Worm (Caenorhabditis elegans): Measurements from ENCODE around the gene egrh-3.

The egrh-3 gene

DNA sequence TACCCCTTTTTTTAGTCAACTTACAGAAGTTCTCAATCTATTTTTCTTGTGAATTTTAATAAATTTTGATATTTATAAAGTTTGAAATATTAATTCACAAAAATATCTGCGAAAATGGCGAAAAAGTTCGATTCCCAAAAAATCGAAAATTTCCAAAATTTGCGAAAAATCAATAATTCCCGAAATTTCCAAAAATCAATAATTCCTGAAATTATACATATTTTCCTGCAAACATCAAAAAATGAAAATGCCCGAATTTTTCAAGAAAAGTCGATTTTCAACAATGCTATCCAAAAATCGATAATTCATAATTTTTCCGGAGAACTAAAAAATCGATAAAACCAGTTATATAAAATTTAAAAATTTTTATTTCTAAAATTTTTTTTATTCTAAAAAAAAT lies 38.5 kb downstream of the egrh-3 start:
- TF ChIP-seq him-1 (tag; optimal IDR thresholded peaks at IDR 0.05) (peak; percentile 17), hlh-12 (tag; optimal IDR thresholded peaks at IDR 0.05) (no peak)

DNA sequence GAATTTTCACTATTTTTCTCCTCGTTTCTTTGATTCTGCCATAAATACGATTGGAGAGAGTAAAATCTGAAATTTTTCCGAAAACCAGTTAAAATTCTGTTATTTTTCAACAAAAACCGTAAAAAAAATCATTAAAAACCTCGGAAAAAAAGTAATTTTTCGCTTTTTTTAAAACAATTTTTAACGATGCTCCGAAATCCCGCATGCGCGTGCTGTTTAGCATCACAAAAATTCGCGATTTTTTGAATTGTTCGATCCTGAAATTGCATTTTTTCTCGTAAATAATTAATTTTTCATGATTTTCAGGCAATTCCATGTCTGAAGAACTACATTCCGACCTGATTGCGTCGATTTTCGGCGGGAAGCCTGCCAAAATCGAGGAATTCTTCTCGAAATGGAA lies 45.9 kb downstream of the egrh-3 start, which contains the start of gene ric-8:
Gene ric-8 (plus strand): TSS at position 301 of the 400 bp plus-strand sequence.
- 0 out of 2 replicates have a peak, but pooled peaks have one; percentile 23 for TF ChIP-seq attf-3 (GFP tag; conservative IDR thresholded peaks at IDR 0.05)
- no peak for TF ChIP-seq nfya-2 (GFP tag; IDR thresholded peaks at IDR 0.05)
- no peak for TF ChIP-seq dpl-1 (GFP tag; optimal IDR thresholded peaks at IDR 0.05)
- TF ChIP-seq F37B4.10 (GFP tag; IDR thresholded peaks at IDR 0.05): no peak

DNA sequence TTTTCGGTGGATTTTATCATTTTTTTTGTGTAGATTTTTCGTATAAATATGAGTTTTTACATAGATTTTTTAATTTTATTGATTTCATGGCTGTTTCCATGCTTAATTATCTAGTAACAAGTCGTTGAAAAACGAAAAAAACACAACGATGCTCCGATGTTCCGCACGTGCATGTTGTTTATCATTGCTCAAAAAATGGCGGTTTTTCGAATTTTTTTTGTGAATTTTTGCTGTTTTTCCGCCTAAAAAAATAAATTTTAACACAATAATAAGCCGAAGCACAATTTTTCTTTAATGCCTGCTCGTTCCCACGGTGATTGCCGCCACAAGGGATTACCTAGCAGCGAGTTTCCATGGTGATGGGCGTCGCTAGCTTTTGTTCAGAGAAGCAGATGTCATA lies 46.5 kb downstream of the egrh-3 start:
- TF ChIP-seq hlh-26 (GFP tag; conservative IDR thresholded peaks at IDR 0.05) (no peak), lin-40 (tag; optimal IDR thresholded peaks at IDR 0.05) (no peak), mxl-1 (tag; optimal IDR thresholded peaks at IDR 0.05) (no peak), madf-6 (GFP tag; IDR thresholded peaks at IDR 0.05) (peak; percentile 43; the same call in 1 of the 2 replicates), attf-3 (GFP tag; conservative IDR thresholded peaks at IDR 0.05) (peak; percentile 77), nfyb-1 (GFP tag; IDR thresholded peaks at IDR 0.05) (no peak), zfh-2 (GFP tag; conservative IDR thresholded peaks at IDR 0.05) (no peak), hlh-12 (tag; optimal IDR thresholded peaks at IDR 0.05) (no peak), him-1 (tag; optimal IDR thresholded peaks at IDR 0.05) (no peak), lag-1 (GFP tag; IDR thresholded peaks at IDR 0.05) (no peak), tbp1 (GFP tag; optimal IDR thresholded peaks at IDR 0.05) (no peak), dpff-1 (tag; optimal IDR thresholded peaks at IDR 0.05) (no peak), repo-1 (tag; optimal IDR thresholded peaks at IDR 0.05) (no peak), ekl-4 (GFP tag; IDR thresholded peaks at IDR 0.05) (no peak), F39B2.1 (GFP tag; IDR thresholded peaks at IDR 0.05) (no peak), lin-54 (GFP tag; optimal IDR thresholded peaks at IDR 0.05) (peak; percentile 41)

DNA sequence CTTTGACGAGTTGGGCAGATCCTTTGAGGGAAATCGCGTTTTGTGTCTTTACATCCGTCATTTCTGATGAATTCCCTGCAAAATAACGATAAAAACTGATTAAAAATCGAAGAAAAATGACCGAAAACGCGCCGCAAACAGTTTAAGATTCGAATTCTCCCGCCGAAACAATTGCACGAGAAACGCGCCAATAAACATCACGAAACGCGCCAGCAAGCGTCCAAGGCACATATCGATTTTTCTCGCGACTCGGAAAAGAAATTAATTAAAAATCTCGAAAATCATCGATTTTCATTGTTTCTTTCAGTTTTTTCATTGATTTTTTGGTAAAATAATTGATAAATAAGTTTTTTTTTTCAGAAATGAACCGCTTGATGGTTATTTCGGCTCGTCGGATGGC lies 47.6 kb downstream of the egrh-3 start, which contains the start of the genes mdf-2 and nduv-3:
Gene mdf-2 (minus strand): TSS at position 176 of the 400 bp plus-strand sequence.
Gene nduv-3 (plus strand): TSS at position 361 of the 400 bp plus-strand sequence.
- TF ChIP-seq egl-44 (GFP tag; IDR thresholded peaks at IDR 0.05) (0 out of 2 replicates have a peak, but pooled peaks have one; percentile 36), ekl-4 (GFP tag; IDR thresholded peaks at IDR 0.05) (peak; percentile 52; the same call in 1 of the 2 replicates), let-526 (GFP tag; IDR thresholded peaks at IDR 0.05) (no peak), hlh-12 (tag; optimal IDR thresholded peaks at IDR 0.05) (no peak), lsy-27 (tag; optimal IDR thresholded peaks at IDR 0.05; ENCODE audit: borderline replicate concordance, insufficient read depth) (no peak), chd-7 (tag; optimal IDR thresholded peaks at IDR 0.05) (no peak), him-1 (tag; optimal IDR thresholded peaks at IDR 0.05) (no peak), T26A5.8 (tag; optimal IDR thresholded peaks at IDR 0.05) (no peak), nhr-120 (GFP tag; IDR thresholded peaks at IDR 0.05) (no peak), ceh-91 (GFP tag; IDR thresholded peaks at IDR 0.05) (peak; percentile 75; the same call in 1 of the 2 replicates), zim-3 (tag; optimal IDR thresholded peaks at IDR 0.05) (no peak), unc-130 (GFP tag; optimal IDR thresholded peaks at IDR 0.05) (no peak), ccch-3 (GFP tag; optimal IDR thresholded peaks at IDR 0.05) (no peak), tlf-1 (GFP tag; optimal IDR thresholded peaks at IDR 0.05) (peak; percentile 43), ceh-58 (GFP tag; IDR thresholded peaks at IDR 0.05) (no peak), F39B2.1 (GFP tag; IDR thresholded peaks at IDR 0.05) (no peak), pbrm-1 (GFP tag; IDR thresholded peaks at IDR 0.05) (peak; percentile 75), attf-5 (GFP tag; optimal IDR thresholded peaks at IDR 0.05) (peak; percentile 83), madf-6 (GFP tag; IDR thresholded peaks at IDR 0.05) (peak; percentile 88), ceh-100 (GFP tag; IDR thresholded peaks at IDR 0.05) (no peak), nfyb-1 (GFP tag; IDR thresholded peaks at IDR 0.05) (peak; percentile 65), egl-18 (GFP tag; IDR thresholded peaks at IDR 0.05) (no peak), nfya-2 (GFP tag; IDR thresholded peaks at IDR 0.05) (no peak), B0336.3 (GFP tag; IDR thresholded peaks at IDR 0.05) (peak; percentile 66), Y56A3A.18 (GFP tag; IDR thresholded peaks at IDR 0.05) (no peak), let-607 (tag; optimal IDR thresholded peaks at IDR 0.05) (no peak), ztf-18 (tag; optimal IDR thresholded peaks at IDR 0.05) (peak; percentile 95), K11D2.4 (GFP tag; IDR thresholded peaks at IDR 0.05) (no peak), mxl-1 (tag; optimal IDR thresholded peaks at IDR 0.05) (no peak), lsl-1 (GFP tag; optimal IDR thresholded peaks at IDR 0.05) (peak; percentile 58), ama-1 (optimal IDR thresholded peaks at IDR 0.05) (no peak), ama-1 (GFP tag; optimal IDR thresholded peaks at IDR 0.05) (no peak), xnd-1 (tag; optimal IDR thresholded peaks at IDR 0.05) (peak; percentile 53)

Data from whole organism, young adult.